Worm (Caenorhabditis elegans) whole organism, L3 larva: ENCODE data around the gene pch-2.

ENCODE experiments used
- elt-3 ChIP-seq, 3 experiments: fragments of 150-350 bp in 1 of 3; sonication (generic microtip) in 2 of 3; optimal IDR thresholded peaks; 2 replicates in 2 of 3; 4 replicates in 1 of 3; lab custom pipeline; 2014 to 2017; ENCODE audit warnings: missing biosample characterization in 3 of 3, missing genetic modification characterization in 3 of 3
- fkh-10 ChIP-seq: sonication (generic microtip); optimal IDR thresholded peaks from 2 replicates; lab custom pipeline; 2017; ENCODE audit warnings: missing biosample characterization, missing genetic modification reagents, missing genetic modification characterization
- fkh-2 ChIP-seq: fragments of 150-350 bp; optimal IDR thresholded peaks from 2 replicates; lab custom pipeline; 2014; ENCODE audit warnings: missing biosample characterization, missing genetic modification reagents, missing genetic modification characterization
- lin-15B ChIP-seq: fragments of 150-350 bp; optimal IDR thresholded peaks from 2 replicates; lab custom pipeline; 2014; ENCODE audit warnings: missing biosample characterization, missing genetic modification characterization
- nfya-1 ChIP-seq: sonication (generic microtip); optimal IDR thresholded peaks from 2 replicates; lab custom pipeline; 2017; ENCODE audit warnings: missing genetic modification characterization, mild to moderate bottlenecking, missing compliant biosample characterization, antibody characterized with exemption, moderate library complexity; ENCODE audit not compliant: insufficient read depth
- nhr-11 ChIP-seq: fragments of 150-350 bp; optimal IDR thresholded peaks from 2 replicates; lab custom pipeline; 2014; ENCODE audit warnings: missing biosample characterization, missing genetic modification characterization
- nhr-25 ChIP-seq: sonication (generic microtip); optimal IDR thresholded peaks from 2 replicates; lab custom pipeline; 2017; ENCODE audit warnings: missing biosample characterization, missing genetic modification characterization
- nhr-28 ChIP-seq: fragments of 150-350 bp; optimal IDR thresholded peaks from 2 replicates; lab custom pipeline; 2014; ENCODE audit warnings: missing biosample characterization, missing genetic modification characterization
- skn-1 ChIP-seq: fragments of 150-350 bp; optimal IDR thresholded peaks from 2 replicates; lab custom pipeline; 2014; ENCODE audit warnings: missing biosample characterization, missing genetic modification characterization
- unc-62 ChIP-seq: fragments of 150-350 bp; sonication (generic microtip); optimal IDR thresholded peaks from 4 replicates; lab custom pipeline; 2014; ENCODE audit warnings: missing biosample characterization, missing genetic modification reagents, missing genetic modification characterization
- zag-1 ChIP-seq: fragments of 150-350 bp; optimal IDR thresholded peaks from 2 replicates; lab custom pipeline; 2014; ENCODE audit warnings: missing biosample characterization, missing genetic modification characterization
- ztf-11 ChIP-seq: fragments of 150-350 bp; optimal IDR thresholded peaks from 2 replicates; lab custom pipeline; 2014; ENCODE audit warnings: missing biosample characterization, missing genetic modification characterization
- ztf-4 ChIP-seq: fragments of 150-350 bp; optimal IDR thresholded peaks from 2 replicates; lab custom pipeline; 2014; ENCODE audit warnings: missing biosample characterization, missing genetic modification characterization

DNA sequence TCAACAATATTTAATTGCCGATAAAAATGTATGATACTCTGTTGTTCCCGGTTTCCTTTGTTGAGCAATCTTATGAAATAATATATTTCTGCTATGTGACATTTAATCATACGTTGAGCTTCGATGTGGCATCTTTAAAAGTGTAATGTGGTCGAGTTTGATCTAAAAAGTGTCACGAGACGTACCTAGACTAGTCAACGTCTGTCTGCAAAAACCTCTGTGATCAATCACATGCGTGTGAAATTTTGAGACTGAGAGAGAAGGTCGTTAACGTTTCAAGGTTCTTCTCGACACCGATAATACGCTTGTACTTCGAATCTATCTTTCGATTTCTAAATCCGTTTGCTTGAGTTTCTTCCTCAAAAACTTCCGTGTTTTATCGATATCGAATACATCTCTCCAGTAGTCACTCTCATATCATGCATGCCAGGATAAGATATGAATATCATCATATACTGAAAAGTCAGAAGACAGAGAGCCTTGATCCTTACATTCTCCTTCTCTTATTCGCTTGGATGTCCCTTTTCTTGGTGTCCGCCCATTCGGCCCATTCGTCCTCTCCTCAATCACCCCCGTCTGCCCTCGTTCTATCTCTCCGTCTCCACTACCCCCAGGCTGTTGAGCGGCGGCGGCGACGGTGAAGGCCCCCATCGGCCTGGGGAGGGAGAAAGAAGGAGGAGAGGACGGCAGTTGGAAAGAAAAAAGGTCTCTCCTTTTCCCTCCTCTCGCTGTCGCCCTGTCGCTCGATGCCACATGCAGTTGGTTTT lies 29.7 kb upstream of the pch-2 start:
- TF ChIP-seq skn-1 (tag; lab: Kevin White, UChicago) (peak; percentile 27), fkh-10 (no peak), unc-62 (GFP tag; lab: Kevin White, UChicago) (peak; percentile 42), nhr-28 (tag; lab: Kevin White, UChicago) (no peak), ztf-11 (tag; lab: Kevin White, UChicago) (no peak), zag-1 (tag; lab: Kevin White, UChicago) (no peak), elt-3 (tag; optimal IDR thresholded peaks at IDR 0.05; lab: Kevin White, UChicago) (peak in 1 of 3 experiments; percentile 52), fkh-2 (tag; lab: Kevin White, UChicago) (no peak), ztf-4 (tag; lab: Kevin White, UChicago) (peak; percentile 50), nhr-11 (tag; lab: Kevin White, UChicago) (no peak), nfya-1 (tag; lab: Kevin White, UChicago) (peak; percentile 85), nhr-25 (tag; lab: Kevin White, UChicago) (peak; percentile 94), lin-15B (tag; lab: Kevin White, UChicago) (no peak)
